Worm (Caenorhabditis elegans): Measurements from ENCODE around the gene plpp-1.2.

ce11 chrII:6502826-6503225, 17.6 kb downstream of the plpp-1.2 start, which contains the start of gene R05G9.1:
- TF ChIP-seq npax-4 (tag; optimal IDR thresholded peaks at IDR 0.05) (no peak), ceh-22 (tag; optimal IDR thresholded peaks at IDR 0.05) (no peak), gmeb-2 (tag; optimal IDR thresholded peaks at IDR 0.05) (no peak), elt-2 (tag; optimal IDR thresholded peaks at IDR 0.05) (no peak), Y22D7AL.16 (tag; optimal IDR thresholded peaks at IDR 0.05) (no peak)
